Worm (Caenorhabditis elegans): ENCODE results near the gene srt-40.

srt-40 gene

ce11 chrV:2200402-2200801, 5.7 kb downstream of the srt-40 start:
- TF ChIP-seq lin-13 (tag; optimal IDR thresholded peaks at IDR 0.05) (no peak), snpc-4 (tag; optimal IDR thresholded peaks at IDR 0.05) (no peak), mls-2 (tag; optimal IDR thresholded peaks at IDR 0.05) (no peak), drap-1 (GFP tag; optimal IDR thresholded peaks at IDR 0.05) (no peak), mep-1 (tag; optimal IDR thresholded peaks at IDR 0.05) (no peak), nhr-76 (tag; optimal IDR thresholded peaks at IDR 0.05) (no peak), pha-4 (tag; optimal IDR thresholded peaks at IDR 0.05) (no peak), flh-1 (GFP tag; optimal IDR thresholded peaks at IDR 0.05) (no peak), M03D4.4 (tag; optimal IDR thresholded peaks at IDR 0.05) (no peak), tbx-8 (GFP tag; optimal IDR thresholded peaks at IDR 0.05) (no peak), cnd-1 (tag; optimal IDR thresholded peaks at IDR 0.05) (no peak), nhr-12 (tag; optimal IDR thresholded peaks at IDR 0.05) (no peak), elt-1 (tag; optimal IDR thresholded peaks at IDR 0.05; ENCODE audit: borderline replicate concordance, insufficient read depth) (no peak), unc-39 (tag; optimal IDR thresholded peaks at IDR 0.05) (no peak), unc-62 (GFP tag; optimal IDR thresholded peaks at IDR 0.05) (no peak), elt-3 (tag; optimal IDR thresholded peaks at IDR 0.05) (no peak), blmp-1 (tag; optimal IDR thresholded peaks at IDR 0.05) (no peak), sem-2 (GFP tag; optimal IDR thresholded peaks at IDR 0.05) (no peak), lin-32 (GFP tag; optimal IDR thresholded peaks at IDR 0.05) (no peak), ceh-39 (tag; optimal IDR thresholded peaks at IDR 0.05) (no peak)

ce11 chrV:2199594-2199993, 6.5 kb downstream of the srt-40 start:
- TF ChIP-seq flh-1 (GFP tag; optimal IDR thresholded peaks at IDR 0.05): no peak

- TF ChIP-seq mls-2 (tag; optimal IDR thresholded peaks at IDR 0.05): no peak
- TF ChIP-seq sem-2 (GFP tag; optimal IDR thresholded peaks at IDR 0.05): no peak
- no peak for TF ChIP-seq flh-1 (GFP tag; optimal IDR thresholded peaks at IDR 0.05)
- TF ChIP-seq ham-2 (GFP tag; optimal IDR thresholded peaks at IDR 0.05): no peak
- TF ChIP-seq ceh-83 (GFP tag; optimal IDR thresholded peaks at IDR 0.05): no peak
- TF ChIP-seq mab-5 (tag; optimal IDR thresholded peaks at IDR 0.05): no peak
- no peak for TF ChIP-seq lin-32 (GFP tag; optimal IDR thresholded peaks at IDR 0.05)
- TF ChIP-seq mep-1 (tag; optimal IDR thresholded peaks at IDR 0.05): no peak
- TF ChIP-seq M03D4.4 (tag; optimal IDR thresholded peaks at IDR 0.05): no peak
- no peak for TF ChIP-seq pha-4 (tag; optimal IDR thresholded peaks at IDR 0.05)
- no peak for TF ChIP-seq ceh-39 (tag; optimal IDR thresholded peaks at IDR 0.05)
- TF ChIP-seq nhr-2 (tag; optimal IDR thresholded peaks at IDR 0.05): no peak
- TF ChIP-seq drap-1 (GFP tag; optimal IDR thresholded peaks at IDR 0.05): no peak
Measured at ce11 chrV:2192117-2192516, 14.0 kb downstream of the srt-40 start, which contains the start of gene nhr-13. Gene nhr-13 (plus strand): TSS chrV:2192485.

ce11 chrV:2191122-2191521, 15.0 kb downstream of the srt-40 start, which contains the start of gene srbc-42:
Gene srbc-42 (minus strand): TSS chrV:2191222.
- TF ChIP-seq ztf-11 (tag; optimal IDR thresholded peaks at IDR 0.05) (no peak), hlh-1 (tag; optimal IDR thresholded peaks at IDR 0.05) (no peak), blmp-1 (tag; optimal IDR thresholded peaks at IDR 0.05) (no peak), unc-120 (tag; optimal IDR thresholded peaks at IDR 0.05; ENCODE audit: poor library complexity, severe bottlenecking) (no peak)

- no peak for TF ChIP-seq nhr-28 (tag; optimal IDR thresholded peaks at IDR 0.05)
- no peak for TF ChIP-seq blmp-1 (tag; optimal IDR thresholded peaks at IDR 0.05)
- no peak for TF ChIP-seq drap-1 (GFP tag; optimal IDR thresholded peaks at IDR 0.05)
- no peak for TF ChIP-seq hlh-1 (tag; optimal IDR thresholded peaks at IDR 0.05)
- TF ChIP-seq zip-8 (tag; optimal IDR thresholded peaks at IDR 0.05): no peak
- TF ChIP-seq unc-39 (tag; optimal IDR thresholded peaks at IDR 0.05): no peak
- no peak for TF ChIP-seq mls-2 (tag; optimal IDR thresholded peaks at IDR 0.05)
- no peak for TF ChIP-seq ces-1 (GFP tag; optimal IDR thresholded peaks at IDR 0.05)
- TF ChIP-seq unc-120 (tag; optimal IDR thresholded peaks at IDR 0.05; ENCODE audit: poor library complexity, severe bottlenecking): no peak
- TF ChIP-seq pha-4 (tag; optimal IDR thresholded peaks at IDR 0.05): no peak
- TF ChIP-seq elt-3 (tag; optimal IDR thresholded peaks at IDR 0.05): no peak
- no peak for TF ChIP-seq ceh-43 (GFP tag; optimal IDR thresholded peaks at IDR 0.05)
Measured at ce11 chrV:2190383-2190782, 15.7 kb downstream of the srt-40 start.
